Fruit fly (Drosophila melanogaster) whole organism, embryonic: ENCODE measurements around the gene Cortactin.

Experiments used
- ATbp ChIP-seq: fragments of 200-800 bp; sonication (Bioruptor generic); optimal IDR thresholded peaks from 2 replicates; lab custom pipeline; 2017; ENCODE audit warnings: missing biosample characterization, mild to moderate bottlenecking, missing genetic modification characterization, missing genetic modification reagents
- Adf1 ChIP-seq: fragments of 200-800 bp; sonication (Bioruptor generic); IDR thresholded peaks from 2 replicates; pipeline ENCODE4 v1.3.6; 2022; ENCODE audit warnings: missing biosample characterization, missing genetic modification characterization
- B-H2 ChIP-seq: fragments of 200-800 bp; sonication (Bioruptor generic); optimal IDR thresholded peaks from 2 replicates; lab custom pipeline; 2018; ENCODE audit warnings: missing biosample characterization, mild to moderate bottlenecking, missing genetic modification characterization
- CG10267 ChIP-seq: fragments of 200-800 bp; sonication (Bioruptor generic); optimal IDR thresholded peaks from 2 replicates; lab custom pipeline; 2018; ENCODE audit warnings: missing biosample characterization, mild to moderate bottlenecking, missing genetic modification characterization, moderate library complexity
- CG10366 ChIP-seq: fragments of 200-800 bp; sonication (Bioruptor generic); IDR thresholded peaks from 2 replicates; pipeline ENCODE4 v1.3.6; 2022; ENCODE audit warnings: missing biosample characterization, missing genetic modification characterization
- CG10431 ChIP-seq: fragments of 200-800 bp; sonication (Bioruptor generic); optimal IDR thresholded peaks from 3 replicates; lab custom pipeline; 2018; ENCODE audit warnings: missing biosample characterization, mild to moderate bottlenecking, missing genetic modification characterization
- CG10565 ChIP-seq: fragments of 200-800 bp; sonication (Bioruptor generic); optimal IDR thresholded peaks from 3 replicates; lab custom pipeline; 2016; ENCODE audit warnings: missing biosample characterization, mild to moderate bottlenecking, missing genetic modification characterization
- CG11695 ChIP-seq: fragments of 200-800 bp; sonication (Bioruptor generic); IDR thresholded peaks from 3 replicates; pipeline ENCODE4 v1.3.6; 2022; ENCODE audit warnings: missing biosample characterization, missing genetic modification characterization
- CG12942 ChIP-seq: fragments of 200-800 bp; sonication (Bioruptor generic); optimal IDR thresholded peaks from 3 replicates; lab custom pipeline; 2016; ENCODE audit warnings: missing biosample characterization, missing genetic modification characterization
- CG13894 ChIP-seq: fragments of 200-800 bp; sonication (Bioruptor generic); optimal IDR thresholded peaks from 3 replicates; lab custom pipeline; 2018; ENCODE audit warnings: missing biosample characterization, mild to moderate bottlenecking, missing genetic modification characterization, moderate library complexity
- CG14441 ChIP-seq: fragments of 200-800 bp; sonication (Bioruptor generic); IDR thresholded peaks from 2 replicates; pipeline ENCODE4 v1.3.6; 2022; ENCODE audit warnings: missing biosample characterization, missing genetic modification characterization
- CG1602 ChIP-seq: fragments of 200-800 bp; sonication (Bioruptor generic); optimal IDR thresholded peaks from 3 replicates; lab custom pipeline; 2016; ENCODE audit warnings: missing biosample characterization, missing genetic modification characterization
- CG31365 ChIP-seq: fragments of 200-800 bp; sonication (Bioruptor generic); optimal IDR thresholded peaks from 2 replicates; lab custom pipeline; 2018; ENCODE audit warnings: missing biosample characterization, mild to moderate bottlenecking, missing genetic modification characterization
- CG3281 ChIP-seq: fragments of 200-800 bp; sonication (Bioruptor generic); optimal IDR thresholded peaks from 3 replicates; lab custom pipeline; 2017; ENCODE audit warnings: missing biosample characterization, mild to moderate bottlenecking, missing genetic modification characterization
- CG5245 ChIP-seq: fragments of 200-800 bp; sonication (Bioruptor generic); optimal IDR thresholded peaks from 3 replicates; lab custom pipeline; 2016; ENCODE audit warnings: missing biosample characterization, missing genetic modification characterization
- CG6175 ChIP-seq: fragments of 200-800 bp; sonication (Bioruptor generic); IDR thresholded peaks from 3 replicates; pipeline ENCODE4 v1.3.6; 2022; ENCODE audit warnings: missing biosample characterization, missing genetic modification characterization
- CG6254 ChIP-seq: fragments of 200-800 bp; sonication (Bioruptor generic); optimal IDR thresholded peaks from 3 replicates; lab custom pipeline; 2017; ENCODE audit warnings: mild to moderate bottlenecking, missing biosample characterization, missing genetic modification reagents, missing genetic modification characterization
- CG6791 ChIP-seq: fragments of 200-800 bp; sonication (Bioruptor generic); IDR thresholded peaks from 3 replicates; pipeline ENCODE4 v1.3.6; 2022; ENCODE audit warnings: missing biosample characterization, missing genetic modification characterization; ENCODE audit not compliant: partially characterized antibody
- CG8478 ChIP-seq: fragments of >200 bp; optimal IDR thresholded peaks from 2 replicates; lab custom pipeline; 2018
- CG8944 ChIP-seq: fragments of 200-800 bp; sonication (Bioruptor generic); optimal IDR thresholded peaks from 3 replicates; lab custom pipeline; 2016; ENCODE audit warnings: missing biosample characterization, missing genetic modification characterization
- CG9609 ChIP-seq: fragments of 200-800 bp; sonication (Bioruptor generic); optimal IDR thresholded peaks from 3 replicates; lab custom pipeline; 2016; ENCODE audit warnings: missing biosample characterization, missing genetic modification characterization
- D19A ChIP-seq: fragments of 200-800 bp; optimal IDR thresholded peaks from 3 replicates; lab custom pipeline; 2019; ENCODE audit warnings: missing biosample characterization, mild to moderate bottlenecking, missing genetic modification characterization, moderate library complexity
- Dfd ChIP-seq, 2 experiments: fragments of >200 bp; optimal IDR thresholded peaks; 2 replicates each; lab custom pipeline; 2017; ENCODE audit warnings: missing biosample characterization in 2 of 2, missing genetic modification characterization in 2 of 2
- Dll ChIP-seq: fragments of 200-800 bp; sonication (Bioruptor generic); IDR thresholded peaks from 4 replicates; pipeline ENCODE4 v1.3.6; 2022; ENCODE audit warnings: missing biosample characterization, missing genetic modification characterization; ENCODE audit not compliant: partially characterized antibody
- HmgZ ChIP-seq: fragments of 200-800 bp; sonication (Bioruptor generic); optimal IDR thresholded peaks from 2 replicates; lab custom pipeline; 2018; ENCODE audit warnings: missing biosample characterization, mild to moderate bottlenecking, missing genetic modification characterization
- Hr39 ChIP-seq: fragments of >200 bp; optimal IDR thresholded peaks from 2 replicates; lab custom pipeline; 2017
- Hsf ChIP-seq: fragments of 200-800 bp; sonication (Bioruptor generic); optimal IDR thresholded peaks from 3 replicates; lab custom pipeline; 2016; ENCODE audit warnings: missing biosample characterization, missing genetic modification characterization
- Lim3 ChIP-seq: fragments of 200-800 bp; sonication (Bioruptor generic); IDR thresholded peaks from 2 replicates; pipeline ENCODE4 v1.3.6; 2022; ENCODE audit warnings: missing biosample characterization, missing genetic modification characterization
- Meics ChIP-seq: fragments of 200-800 bp; sonication (Bioruptor generic); optimal IDR thresholded peaks from 2 replicates; lab custom pipeline; 2017; ENCODE audit warnings: missing biosample characterization, mild to moderate bottlenecking, missing genetic modification characterization
- Mes4 ChIP-seq: fragments of 200-800 bp; sonication (Bioruptor generic); optimal IDR thresholded peaks from 2 replicates; lab custom pipeline; 2016; ENCODE audit warnings: missing biosample characterization, missing genetic modification characterization
- Optix ChIP-seq: fragments of 200-800 bp; sonication (Bioruptor generic); IDR thresholded peaks from 3 replicates; pipeline ENCODE4 v1.3.6; 2022; ENCODE audit warnings: missing biosample characterization, missing genetic modification characterization
- Spps ChIP-seq: fragments of 200-800 bp; sonication (Bioruptor generic); optimal IDR thresholded peaks from 2 replicates; lab custom pipeline; 2018; ENCODE audit warnings: missing biosample characterization, mild to moderate bottlenecking, missing genetic modification characterization
- al ChIP-seq: fragments of 200-800 bp; sonication (Bioruptor generic); IDR thresholded peaks from 2 replicates; pipeline ENCODE4 v1.3.6; 2022; ENCODE audit warnings: missing biosample characterization, missing genetic modification characterization
- ash1 ChIP-seq: fragments of 200-800 bp; sonication (Bioruptor generic); optimal IDR thresholded peaks from 2 replicates; lab custom pipeline; 2018; ENCODE audit warnings: missing biosample characterization, mild to moderate bottlenecking, missing genetic modification characterization
- bcd ChIP-seq: fragments of 200-800 bp; sonication (Bioruptor generic); optimal IDR thresholded peaks from 2 replicates; lab custom pipeline; 2017; ENCODE audit warnings: missing biosample characterization, mild to moderate bottlenecking, missing genetic modification characterization
- br ChIP-seq: fragments of >200 bp; optimal IDR thresholded peaks from 2 replicates; lab custom pipeline; 2017
- cas ChIP-seq: fragments of 200-800 bp; sonication (Bioruptor generic); IDR thresholded peaks from 2 replicates; pipeline ENCODE4 v1.3.6; 2022; ENCODE audit warnings: missing biosample characterization, missing genetic modification characterization
- chif ChIP-seq, 2 experiments: fragments of 200-800 bp; sonication (Bioruptor generic); optimal IDR thresholded peaks; 3 replicates each; lab custom pipeline; 2016; ENCODE audit warnings: missing biosample characterization in 2 of 2, missing genetic modification characterization in 2 of 2
- eve ChIP-seq, 2 experiments: fragments of >200 bp; optimal IDR thresholded peaks; 2 replicates each; lab custom pipeline; 2017; ENCODE audit warnings: missing biosample characterization in 2 of 2, missing genetic modification characterization in 2 of 2
- fru ChIP-seq: fragments of >200 bp; optimal IDR thresholded peaks from 2 replicates; lab custom pipeline; 2017
- gcm ChIP-seq: fragments of 200-800 bp; sonication (Bioruptor generic); optimal IDR thresholded peaks from 2 replicates; lab custom pipeline; 2019; ENCODE audit warnings: missing biosample characterization, mild to moderate bottlenecking, missing genetic modification characterization, moderate library complexity
- hth ChIP-seq: fragments of >200 bp; optimal IDR thresholded peaks from 2 replicates; lab custom pipeline; 2017; ENCODE audit warnings: inconsistent platforms
- inv ChIP-seq: fragments of 200-800 bp; sonication (Bioruptor generic); IDR thresholded peaks from 2 replicates; pipeline ENCODE4 v1.3.6; 2022; ENCODE audit warnings: missing biosample characterization, missing genetic modification characterization; ENCODE audit not compliant: partially characterized antibody
- jing ChIP-seq: fragments of 200-800 bp; sonication (Bioruptor generic); optimal IDR thresholded peaks from 2 replicates; lab custom pipeline; 2018; ENCODE audit warnings: missing biosample characterization, mild to moderate bottlenecking, missing genetic modification characterization
- kni ChIP-seq: fragments of 200-800 bp; sonication (Bioruptor generic); optimal IDR thresholded peaks from 3 replicates; lab custom pipeline; 2017; ENCODE audit warnings: mild to moderate bottlenecking, missing biosample characterization, missing genetic modification reagents, missing genetic modification characterization
- nau ChIP-seq: fragments of 200-800 bp; sonication (Bioruptor generic); optimal IDR thresholded peaks from 3 replicates; lab custom pipeline; 2017; ENCODE audit warnings: missing biosample characterization, mild to moderate bottlenecking, missing genetic modification characterization, missing genetic modification reagents
- pfk ChIP-seq: fragments of 200-800 bp; sonication (Bioruptor generic); optimal IDR thresholded peaks from 2 replicates; lab custom pipeline; 2018; ENCODE audit warnings: missing biosample characterization, mild to moderate bottlenecking, missing genetic modification characterization, moderate library complexity
- schlank ChIP-seq: fragments of 200-800 bp; sonication (Bioruptor generic); optimal IDR thresholded peaks from 2 replicates; lab custom pipeline; 2018; ENCODE audit warnings: missing biosample characterization, mild to moderate bottlenecking, missing genetic modification characterization
- sisA ChIP-seq: fragments of 200-800 bp; sonication (Bioruptor generic); IDR thresholded peaks from 2 replicates; pipeline ENCODE4 v1.3.6; 2022; ENCODE audit warnings: missing biosample characterization, missing genetic modification characterization
- sr ChIP-seq: fragments of 200-800 bp; sonication (Bioruptor generic); IDR thresholded peaks from 3 replicates; pipeline ENCODE4 v1.3.6; 2022; ENCODE audit warnings: missing biosample characterization, missing genetic modification characterization
- sug ChIP-seq: fragments of 200-800 bp; optimal IDR thresholded peaks from 2 replicates; lab custom pipeline; 2019; ENCODE audit warnings: missing biosample characterization, mild to moderate bottlenecking, missing genetic modification characterization, moderate library complexity
- usp ChIP-seq: fragments of >200 bp; optimal IDR thresholded peaks from 2 replicates; lab custom pipeline; 2017; ENCODE audit warnings: missing biosample characterization, missing genetic modification characterization
- zen2 ChIP-seq: fragments of 200-800 bp; sonication (Bioruptor generic); IDR thresholded peaks from 3 replicates; pipeline ENCODE4 v1.3.6; 2022; ENCODE audit warnings: missing biosample characterization, missing genetic modification characterization; ENCODE audit not compliant: partially characterized antibody

Gene Cortactin

dm6 chr3R:21097631-21098117, 33.4 kb upstream of the Cortactin start, which contains the start of gene RhoGAP93B (continued):
- TF ChIP-seq CG10267 (tag; lab: Kevin White, UChicago) (peak; percentile 85), br (lab: Kevin White, UChicago) (no peak), CG6791 (GFP tag; lab: Robert Waterston, UW) (peak; percentile 99), Mes4 (GFP tag; lab: Kevin White, UChicago) (peak; percentile 81), D19A (tag; lab: Kevin White, UChicago) (peak; percentile 70), Adf1 (GFP tag; lab: Robert Waterston, UW) (peak; percentile 73), Dfd (GFP tag; optimal IDR thresholded peaks at IDR 0.05; lab: Kevin White, UChicago) (no peak), CG1602 (GFP tag; lab: Kevin White, UChicago) (peak; percentile 74), CG9609 (GFP tag; lab: Kevin White, UChicago) (peak; percentile 93), CG12942 (GFP tag; lab: Kevin White, UChicago) (peak; percentile 77), cas (GFP tag; lab: Robert Waterston, UW) (peak; percentile 85), sug (peak; percentile 86), al (GFP tag; lab: Robert Waterston, UW) (peak; percentile 91), CG5245 (peak; percentile 70), nau (GFP tag; lab: Kevin White, UChicago) (no peak), CG31365 (tag; lab: Kevin White, UChicago) (peak; percentile 47), HmgZ (tag; lab: Kevin White, UChicago) (peak; percentile 92), eve (GFP tag; optimal IDR thresholded peaks at IDR 0.05; lab: Kevin White, UChicago) (peak in 1 of 2 experiments; percentile 20), CG6175 (GFP tag; lab: Robert Waterston, UW) (peak; percentile 85), Dll (peak; percentile 100), pfk (peak; percentile 33), CG8944 (GFP tag; lab: Kevin White, UChicago) (peak; percentile 81), fru (lab: Kevin White, UChicago) (no peak), CG13894 (tag; lab: Kevin White, UChicago) (no peak), CG6254 (peak; percentile 74), CG10565 (GFP tag; lab: Kevin White, UChicago) (no peak), ash1 (GFP tag; lab: Kevin White, UChicago) (no peak), kni (GFP tag; lab: Kevin White, UChicago) (peak; percentile 72), CG10431 (GFP tag; lab: Kevin White, UChicago) (no peak), B-H2 (GFP tag; lab: Kevin White, UChicago) (peak; percentile 84), gcm (GFP tag; lab: Kevin White, UChicago) (peak; percentile 60), chif (GFP tag; optimal IDR thresholded peaks at IDR 0.05; lab: Kevin White, UChicago) (peak; percentile 73 to 76), Hsf (GFP tag; lab: Kevin White, UChicago) (peak; percentile 76), Optix (GFP tag; lab: Robert Waterston, UW) (peak; percentile 95), jing (no peak), Hr39 (lab: Kevin White, UChicago) (no peak), CG8478 (lab: Kevin White, UChicago) (no peak), CG3281 (GFP tag; lab: Kevin White, UChicago) (peak; percentile 74), zen2 (GFP tag; lab: Robert Waterston, UW) (peak; percentile 100), Meics (GFP tag; lab: Kevin White, UChicago) (peak; percentile 74), Spps (tag; lab: Kevin White, UChicago) (peak; percentile 81), sr (no peak), inv (GFP tag; lab: Robert Waterston, UW) (peak; percentile 100), bcd (GFP tag; lab: Kevin White, UChicago) (peak; percentile 70), sisA (GFP tag; lab: Robert Waterston, UW) (peak; percentile 96), ATbp (no peak), schlank (tag; lab: Kevin White, UChicago) (no peak), usp (GFP tag; lab: Kevin White, UChicago) (no peak), hth (no peak), CG10366 (GFP tag; lab: Robert Waterston, UW) (peak; percentile 84), Lim3 (GFP tag; lab: Robert Waterston, UW) (peak; percentile 79), CG11695 (GFP tag; lab: Robert Waterston, UW) (peak; percentile 83), CG14441 (GFP tag; lab: Robert Waterston, UW) (peak; percentile 92)
